Worm (Caenorhabditis elegans) whole organism, young adult: ENCODE data around the gene fut-8.

ENCODE experiments used
- B0035.1 ChIP-seq: sonication (generic microtip); optimal IDR thresholded peaks from 2 replicates; lab custom pipeline; 2016; ENCODE audit warnings: missing genetic modification characterization, mild to moderate bottlenecking, missing compliant biosample characterization, missing genotype, missing genetic modification reagents
- B0336.3 ChIP-seq: fragments of 200-800 bp; sonication (Bioruptor generic); IDR thresholded peaks from 2 replicates; pipeline ENCODE4 v1.3.6; 2022; ENCODE audit warnings: missing genetic modification characterization, missing compliant biosample characterization
- F23B12.7 ChIP-seq: sonication (generic microtip); optimal IDR thresholded peaks from 2 replicates; lab custom pipeline; 2017; ENCODE audit warnings: missing genetic modification characterization, mild to moderate bottlenecking, missing compliant biosample characterization, antibody characterized with exemption, moderate library complexity; ENCODE audit not compliant: insufficient read depth
- F55B11.4 ChIP-seq: sonication (generic microtip); optimal IDR thresholded peaks from 2 replicates; lab custom pipeline; 2016; ENCODE audit warnings: missing compliant biosample characterization, missing genetic modification characterization, borderline replicate concordance; ENCODE audit not compliant: insufficient read depth
- F57C9.4 ChIP-seq: sonication (generic microtip); optimal IDR thresholded peaks from 2 replicates; lab custom pipeline; 2017; ENCODE audit warnings: mild to moderate bottlenecking, missing genetic modification characterization, missing compliant biosample characterization
- Y53F4B.3 ChIP-seq: fragments of 200-800 bp; sonication (Bioruptor generic); IDR thresholded peaks from 2 replicates; pipeline ENCODE4 v1.3.6; 2022; ENCODE audit warnings: missing genetic modification reagents, missing genetic modification characterization, missing compliant biosample characterization
- Y95B8A.8 ChIP-seq: fragments of 200-800 bp; sonication (Bioruptor generic); IDR thresholded peaks from 2 replicates; pipeline ENCODE4 v1.3.6; 2022; ENCODE audit warnings: missing genetic modification reagents, missing genetic modification characterization, missing compliant biosample characterization
- aptf-3 ChIP-seq: fragments of 200-800 bp; sonication (Bioruptor generic); IDR thresholded peaks from 2 replicates; pipeline ENCODE4 v1.3.6; 2022; ENCODE audit warnings: missing genetic modification characterization, missing compliant biosample characterization
- atf-7 ChIP-seq: sonication (generic microtip); optimal IDR thresholded peaks from 2 replicates; lab custom pipeline; 2017; ENCODE audit warnings: mild to moderate bottlenecking, missing genetic modification characterization, missing compliant biosample characterization
- attf-3 ChIP-seq: fragments of 200-800 bp; sonication (Bioruptor generic); conservative IDR thresholded peaks from 2 replicates; pipeline ENCODE4 v1.3.6; 2022; ENCODE audit warnings: missing genetic modification reagents, missing genetic modification characterization, missing compliant biosample characterization
- ccch-3 ChIP-seq: fragments of 200-800 bp; sonication (Bioruptor generic); optimal IDR thresholded peaks from 2 replicates; lab custom pipeline; 2018; ENCODE audit warnings: mild to moderate bottlenecking, missing genetic modification characterization, missing compliant biosample characterization
- ceh-100 ChIP-seq: fragments of 200-800 bp; sonication (Bioruptor generic); IDR thresholded peaks from 2 replicates; pipeline ENCODE4 v1.3.6; 2022; ENCODE audit warnings: missing genetic modification reagents, missing genetic modification characterization, missing compliant biosample characterization
- ceh-40 ChIP-seq: fragments of 200-800 bp; sonication (Bioruptor generic); IDR thresholded peaks from 2 replicates; pipeline ENCODE4 v1.3.6; 2022; ENCODE audit warnings: missing genetic modification characterization, missing compliant biosample characterization
- dox-1 ChIP-seq: fragments of 200-800 bp; sonication (Bioruptor generic); IDR thresholded peaks from 2 replicates; pipeline ENCODE4 v1.3.6; 2022; ENCODE audit warnings: missing genetic modification reagents, missing genetic modification characterization, missing compliant biosample characterization
- dpff-1 ChIP-seq: sonication (generic microtip); optimal IDR thresholded peaks from 2 replicates; lab custom pipeline; 2017; ENCODE audit warnings: mild to moderate bottlenecking, missing genetic modification characterization, missing compliant biosample characterization
- dpl-1 ChIP-seq: fragments of 150-350 bp; optimal IDR thresholded peaks from 2 replicates; lab custom pipeline; 2014; ENCODE audit warnings: missing biosample characterization, missing genetic modification reagents, missing genetic modification characterization
- efl-1 ChIP-seq: fragments of 150-350 bp; optimal IDR thresholded peaks from 2 replicates; lab custom pipeline; 2014; ENCODE audit warnings: missing biosample characterization, missing genetic modification reagents, missing genetic modification characterization
- egl-44 ChIP-seq: fragments of 200-800 bp; sonication (Bioruptor generic); IDR thresholded peaks from 2 replicates; pipeline ENCODE4 v1.3.6; 2022; ENCODE audit warnings: missing genetic modification reagents, missing genetic modification characterization, missing compliant biosample characterization
- egrh-3 ChIP-seq: fragments of 200-800 bp; sonication (Bioruptor generic); IDR thresholded peaks from 2 replicates; pipeline ENCODE4 v1.3.6; 2022; ENCODE audit warnings: missing genetic modification reagents, missing genetic modification characterization, missing compliant biosample characterization
- ekl-4 ChIP-seq: fragments of 200-800 bp; sonication (Bioruptor generic); IDR thresholded peaks from 2 replicates; pipeline ENCODE4 v1.3.6; 2022; ENCODE audit warnings: missing genetic modification reagents, missing genetic modification characterization, missing compliant biosample characterization
- ets-4 ChIP-seq: fragments of 200-800 bp; sonication (Bioruptor generic); optimal IDR thresholded peaks from 2 replicates; lab custom pipeline; 2018; ENCODE audit warnings: mild to moderate bottlenecking, missing genetic modification characterization, missing compliant biosample characterization
- fkh-3 ChIP-seq: sonication (generic microtip); optimal IDR thresholded peaks from 2 replicates; lab custom pipeline; 2016; ENCODE audit warnings: mild to moderate bottlenecking, missing genetic modification characterization, missing compliant biosample characterization
- him-1 ChIP-seq: sonication (generic microtip); optimal IDR thresholded peaks from 2 replicates; lab custom pipeline; 2016; ENCODE audit warnings: missing genotype, missing genetic modification reagents, missing genetic modification characterization, missing compliant biosample characterization
- hlh-26 ChIP-seq: fragments of 200-800 bp; sonication (Bioruptor generic); conservative IDR thresholded peaks from 2 replicates; pipeline ENCODE4 v1.3.6; 2022; ENCODE audit warnings: missing genetic modification reagents, missing genetic modification characterization, missing compliant biosample characterization
- lag-1 ChIP-seq: fragments of 200-800 bp; sonication (Bioruptor generic); IDR thresholded peaks from 2 replicates; pipeline ENCODE4 v1.3.6; 2022; ENCODE audit warnings: missing genetic modification reagents, missing genetic modification characterization, missing compliant biosample characterization
- let-526 ChIP-seq: fragments of 200-800 bp; sonication (Bioruptor generic); IDR thresholded peaks from 2 replicates; pipeline ENCODE4 v1.3.6; 2022; ENCODE audit warnings: missing genetic modification reagents, missing genetic modification characterization, missing compliant biosample characterization
- lin-35 ChIP-seq, 3 experiments: fragments of 150-350 bp in 2 of 3; sonication (generic microtip) in 1 of 3; optimal IDR thresholded peaks; 2 replicates each; lab custom pipeline; 2014 to 2018; ENCODE audit warnings: missing biosample characterization in 3 of 3, missing genetic modification characterization in 3 of 3, missing genetic modification reagents in 3 of 3
- lin-40 ChIP-seq: sonication (generic microtip); optimal IDR thresholded peaks from 2 replicates; lab custom pipeline; 2016; ENCODE audit warnings: missing genetic modification characterization, mild to moderate bottlenecking, missing compliant biosample characterization, missing genotype, missing genetic modification reagents
- lin-54 ChIP-seq: fragments of 200-800 bp; sonication (Bioruptor generic); optimal IDR thresholded peaks from 2 replicates; lab custom pipeline; 2018; ENCODE audit warnings: mild to moderate bottlenecking, missing genetic modification characterization, missing compliant biosample characterization
- lir-1 ChIP-seq: fragments of 200-800 bp; sonication (Bioruptor generic); conservative IDR thresholded peaks from 2 replicates; pipeline ENCODE4 v1.3.6; 2022; ENCODE audit warnings: missing genetic modification reagents, missing genetic modification characterization, missing compliant biosample characterization
- lsy-27 ChIP-seq: sonication (generic microtip); optimal IDR thresholded peaks from 2 replicates; lab custom pipeline; 2017; ENCODE audit warnings: missing genetic modification characterization, mild to moderate bottlenecking, missing compliant biosample characterization, antibody characterized with exemption, missing genotype, borderline replicate concordance; ENCODE audit not compliant: insufficient read depth
- mes-4 ChIP-seq: sonication (generic microtip); optimal IDR thresholded peaks from 2 replicates; lab custom pipeline; 2016; ENCODE audit warnings: missing genotype, missing genetic modification characterization, missing compliant biosample characterization
- mxl-1 ChIP-seq: sonication (generic microtip); optimal IDR thresholded peaks from 2 replicates; lab custom pipeline; 2016; ENCODE audit warnings: missing genetic modification characterization, missing compliant biosample characterization
- nhr-179 ChIP-seq: sonication (generic microtip); optimal IDR thresholded peaks from 2 replicates; lab custom pipeline; 2016; ENCODE audit warnings: mild to moderate bottlenecking, missing genetic modification characterization, missing compliant biosample characterization
- nhr-27 ChIP-seq: fragments of 200-800 bp; sonication (Bioruptor generic); optimal IDR thresholded peaks from 2 replicates; lab custom pipeline; 2018; ENCODE audit warnings: mild to moderate bottlenecking, missing genetic modification characterization, moderate library complexity, missing compliant biosample characterization
- rec-8 ChIP-seq, 2 experiments: sonication (generic microtip); optimal IDR thresholded peaks; 2 replicates each; lab custom pipeline; 2016; ENCODE audit warnings: mild to moderate bottlenecking in 2 of 2, missing genetic modification characterization in 2 of 2, missing genetic modification reagents in 2 of 2, missing genotype in 2 of 2, missing biosample characterization in 1 of 2, missing compliant biosample characterization in 1 of 2, moderate library complexity in 1 of 2
- repo-1 ChIP-seq: sonication (generic microtip); optimal IDR thresholded peaks from 2 replicates; lab custom pipeline; 2017; ENCODE audit warnings: mild to moderate bottlenecking, missing genetic modification characterization, missing compliant biosample characterization
- sdz-38 ChIP-seq: sonication (generic microtip); optimal IDR thresholded peaks from 2 replicates; lab custom pipeline; 2016; ENCODE audit warnings: missing genotype, missing genetic modification characterization, missing compliant biosample characterization
- snpc-1.1 ChIP-seq: sonication (generic microtip); optimal IDR thresholded peaks from 2 replicates; lab custom pipeline; 2017; ENCODE audit warnings: missing genetic modification characterization, mild to moderate bottlenecking, missing compliant biosample characterization, antibody characterized with exemption, moderate library complexity, missing genotype, missing genetic modification reagents; ENCODE audit not compliant: insufficient read depth
- unc-130 ChIP-seq: sonication (generic microtip); optimal IDR thresholded peaks from 2 replicates; lab custom pipeline; 2016; ENCODE audit warnings: missing genetic modification reagents, missing genetic modification characterization, missing compliant biosample characterization
- unc-62 ChIP-seq: fragments of 150-350 bp; optimal IDR thresholded peaks from 2 replicates; lab custom pipeline; 2014; ENCODE audit warnings: missing biosample characterization, missing genetic modification reagents, missing genetic modification characterization
- xnd-1 ChIP-seq: sonication (generic microtip); optimal IDR thresholded peaks from 2 replicates; lab custom pipeline; 2016; ENCODE audit warnings: missing genotype, missing genetic modification reagents, missing genetic modification characterization, missing compliant biosample characterization
- zfh-2 ChIP-seq: fragments of 200-800 bp; sonication (Bioruptor generic); conservative IDR thresholded peaks from 2 replicates; pipeline ENCODE4 v1.3.6; 2022; ENCODE audit warnings: missing genetic modification reagents, missing genetic modification characterization, missing compliant biosample characterization
- ztf-18 ChIP-seq: sonication (generic microtip); optimal IDR thresholded peaks from 2 replicates; lab custom pipeline; 2016; ENCODE audit warnings: missing genotype, mild to moderate bottlenecking, missing genetic modification characterization, missing compliant biosample characterization
- ztf-6 ChIP-seq: fragments of 200-800 bp; sonication (Bioruptor generic); IDR thresholded peaks from 2 replicates; pipeline ENCODE4 v1.3.6; 2022; ENCODE audit warnings: missing genetic modification reagents, missing genetic modification characterization, missing compliant biosample characterization

The fut-8 gene

ce11 chrV:5949674-5950149 is 40.6 kb downstream of the fut-8 start (continued):
- no peak for TF ChIP-seq egl-44
- TF ChIP-seq unc-62 (GFP tag; lab: Kevin White, UChicago) = no peak
- TF ChIP-seq, all 124 proteins: peak for 0

DNA sequence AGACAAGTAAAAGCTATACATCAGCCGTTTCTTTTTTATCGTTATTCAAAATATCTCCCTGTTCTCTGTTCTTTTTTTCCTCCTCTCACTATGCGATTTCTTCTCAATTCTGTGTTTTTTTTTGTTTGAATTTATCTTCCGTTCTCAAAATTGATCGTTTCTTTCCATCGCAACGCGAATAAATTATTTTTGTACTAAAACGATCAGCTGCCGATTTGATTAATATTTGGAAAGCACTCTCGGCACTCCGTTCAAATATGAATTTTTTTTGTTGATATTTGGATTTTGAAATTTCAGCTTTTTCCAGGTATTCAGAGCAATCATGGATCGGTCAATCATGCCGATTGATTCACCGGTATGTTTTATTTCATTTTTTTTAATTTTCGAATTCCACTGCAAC is 47.1 kb downstream of the fut-8 start, which contains the start of gene pst-1:
Gene pst-1 (plus strand): TSS at position 301 of the 400 bp plus-strand sequence.
- TF ChIP-seq fkh-3 (tag; lab: Kevin White, UChicago) = no peak
- no peak for TF ChIP-seq ceh-100
- no peak for TF ChIP-seq mes-4 (tag; lab: Kevin White, UChicago)
- no peak for TF ChIP-seq Y95B8A.8
- TF ChIP-seq aptf-3 (GFP tag; lab: Robert Waterston, UW) = no peak
- TF ChIP-seq lir-1 = no peak
- TF ChIP-seq lin-40 (tag; lab: Kevin White, UChicago) = no peak
- TF ChIP-seq rec-8 (tag; optimal IDR thresholded peaks at IDR 0.05; lab: Kevin White, UChicago) = no peak
- TF ChIP-seq zfh-2 = no peak
- no peak for TF ChIP-seq sdz-38
- no peak for TF ChIP-seq snpc-1.1
- no peak for TF ChIP-seq egrh-3 (GFP tag; lab: Robert Waterston, UW)
- no peak for TF ChIP-seq ztf-18 (tag; lab: Kevin White, UChicago)
- TF ChIP-seq dpff-1 = no peak
- TF ChIP-seq nhr-179 (tag; lab: Kevin White, UChicago) = no peak

DNA sequence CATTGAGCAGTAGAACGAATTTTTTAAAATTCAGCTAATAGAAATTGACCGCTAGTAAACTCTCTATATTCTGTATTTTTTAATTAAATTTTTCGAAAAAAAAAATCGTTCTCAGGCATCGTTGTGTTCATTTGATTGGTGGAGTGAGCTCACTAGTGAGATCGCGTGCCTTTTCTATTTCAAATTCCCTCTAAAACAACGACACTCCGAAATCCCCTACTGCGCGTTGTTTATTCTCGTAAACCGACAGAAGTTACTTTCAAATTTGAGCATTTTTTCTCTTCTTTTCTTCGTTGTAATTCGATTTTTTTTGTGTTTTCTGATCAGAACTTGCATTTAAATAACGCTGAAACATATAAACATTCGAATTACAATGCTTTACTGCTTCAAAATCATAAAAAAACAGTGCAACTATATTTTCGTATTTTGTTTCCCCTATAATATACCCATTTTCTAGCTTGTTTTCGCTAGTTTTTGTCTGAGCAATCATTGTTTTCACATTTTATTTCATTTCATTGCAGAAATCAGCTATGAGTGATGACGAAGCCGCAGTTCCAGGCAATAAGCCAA is 50.7 kb downstream of the fut-8 start, which contains the start of gene syf-3:
Gene syf-3 (plus strand): TSS at position 520 of the 570 bp plus-strand sequence.
- TF ChIP-seq ccch-3 (GFP tag; lab: Kevin White, UChicago) (no peak), lag-1 (GFP tag; lab: Robert Waterston, UW) (no peak), nhr-27 (no peak), Y53F4B.3 (no peak), lin-54 (peak; percentile 96), efl-1 (GFP tag; lab: Kevin White, UChicago) (peak; percentile 83), atf-7 (tag; lab: Kevin White, UChicago) (no peak), ekl-4 (GFP tag; lab: Robert Waterston, UW) (no peak), dpl-1 (GFP tag; lab: Kevin White, UChicago) (peak; percentile 87), mxl-1 (no peak), B0336.3 (GFP tag; lab: Robert Waterston, UW) (no peak), F55B11.4 (tag; lab: Kevin White, UChicago) (no peak), B0035.1 (tag; lab: Kevin White, UChicago) (no peak), xnd-1 (tag; lab: Kevin White, UChicago) (no peak), nhr-179 (tag; lab: Kevin White, UChicago) (no peak), let-526 (no peak), Y95B8A.8 (no peak), ztf-6 (GFP tag; lab: Robert Waterston, UW) (no peak), lsy-27 (tag; lab: Kevin White, UChicago) (no peak), zfh-2 (no peak), sdz-38 (no peak), lin-35 (GFP tag; optimal IDR thresholded peaks at IDR 0.05; lab: Kevin White, UChicago) (peak; percentile 55 to 93 (median 77)), hlh-26 (GFP tag; lab: Robert Waterston, UW) (no peak), dox-1 (GFP tag; lab: Robert Waterston, UW) (no peak), ceh-40 (GFP tag; lab: Robert Waterston, UW) (no peak), unc-130 (GFP tag; lab: Kevin White, UChicago) (no peak), F23B12.7 (no peak), F57C9.4 (tag; lab: Kevin White, UChicago) (no peak), ets-4 (no peak), attf-3 (GFP tag; lab: Robert Waterston, UW) (peak; percentile 98), repo-1 (tag; lab: Kevin White, UChicago) (no peak), him-1 (no peak)
